Worm (Caenorhabditis elegans) whole organism, mixed stage, embryonic: ENCODE data around the gene K09F5.6.

Experiments
- blmp-1 ChIP-seq: fragments of 150-350 bp; optimal IDR thresholded peaks from 2 replicates; lab custom pipeline; 2014; ENCODE audit warnings: missing biosample characterization, missing genetic modification characterization
- nhr-237 ChIP-seq: fragments of 150-350 bp; optimal IDR thresholded peaks from 2 replicates; lab custom pipeline; 2014; ENCODE audit warnings: missing biosample characterization, missing genetic modification characterization
- snpc-4 ChIP-seq: fragments of 150-350 bp; optimal IDR thresholded peaks from 2 replicates; lab custom pipeline; 2014; ENCODE audit warnings: missing biosample characterization, missing genetic modification characterization

- TF ChIP-seq blmp-1: no peak
- TF ChIP-seq snpc-4 (tag; lab: Kevin White, UChicago): no peak
- no peak for TF ChIP-seq nhr-237 (tag; lab: Kevin White, UChicago)
Measured at ce11 chrX:7681965-7682946, 36.8 kb upstream of the K09F5.6 start, which contains the start of gene unc-18.
